Worm (Caenorhabditis elegans) whole organism, mixed stage, embryonic: ENCODE data around the gene F54G2.1.

Experiments
- blmp-1 ChIP-seq: fragments of 150-350 bp; optimal IDR thresholded peaks from 2 replicates; lab custom pipeline; 2014; ENCODE audit warnings: missing biosample characterization, missing genetic modification characterization
- ceh-43 ChIP-seq: fragments of 200-800 bp; sonication (Bioruptor generic); optimal IDR thresholded peaks from 2 replicates; lab custom pipeline; 2018; ENCODE audit warnings: mild to moderate bottlenecking, missing genetic modification characterization, moderate library complexity, missing compliant biosample characterization
- elt-1 ChIP-seq: sonication (generic microtip); optimal IDR thresholded peaks from 2 replicates; lab custom pipeline; 2017; ENCODE audit warnings: missing genetic modification characterization, mild to moderate bottlenecking, missing compliant biosample characterization, antibody characterized with exemption, moderate library complexity, borderline replicate concordance; ENCODE audit not compliant: insufficient read depth
- elt-3 ChIP-seq: fragments of 150-350 bp; optimal IDR thresholded peaks from 2 replicates; lab custom pipeline; 2014; ENCODE audit warnings: missing biosample characterization, missing genetic modification characterization
- lin-13 ChIP-seq: fragments of 150-350 bp; optimal IDR thresholded peaks from 2 replicates; lab custom pipeline; 2014; ENCODE audit warnings: missing biosample characterization, missing genetic modification characterization
- mep-1 ChIP-seq: fragments of 150-350 bp; optimal IDR thresholded peaks from 2 replicates; lab custom pipeline; 2017; ENCODE audit warnings: missing biosample characterization, missing genetic modification reagents, missing genetic modification characterization, inconsistent platforms
- nhr-237 ChIP-seq: fragments of 150-350 bp; optimal IDR thresholded peaks from 2 replicates; lab custom pipeline; 2014; ENCODE audit warnings: missing biosample characterization, missing genetic modification characterization
- nhr-76 ChIP-seq: sonication (generic microtip); optimal IDR thresholded peaks from 2 replicates; lab custom pipeline; 2017; ENCODE audit warnings: missing biosample characterization, missing genetic modification characterization
- pha-4 ChIP-seq: fragments of 150-350 bp; optimal IDR thresholded peaks from 2 replicates; lab custom pipeline; 2018; ENCODE audit warnings: missing biosample characterization, missing genetic modification reagents, missing genetic modification characterization
- snpc-4 ChIP-seq: fragments of 150-350 bp; optimal IDR thresholded peaks from 2 replicates; lab custom pipeline; 2014; ENCODE audit warnings: missing biosample characterization, missing genetic modification characterization
- unc-62 ChIP-seq: fragments of 150-350 bp; optimal IDR thresholded peaks from 2 replicates; lab custom pipeline; 2014; ENCODE audit warnings: missing biosample characterization, missing genetic modification reagents, missing genetic modification characterization
- ztf-11 ChIP-seq: fragments of 150-350 bp; optimal IDR thresholded peaks from 2 replicates; lab custom pipeline; 2014; ENCODE audit warnings: missing biosample characterization, missing genetic modification characterization

DNA sequence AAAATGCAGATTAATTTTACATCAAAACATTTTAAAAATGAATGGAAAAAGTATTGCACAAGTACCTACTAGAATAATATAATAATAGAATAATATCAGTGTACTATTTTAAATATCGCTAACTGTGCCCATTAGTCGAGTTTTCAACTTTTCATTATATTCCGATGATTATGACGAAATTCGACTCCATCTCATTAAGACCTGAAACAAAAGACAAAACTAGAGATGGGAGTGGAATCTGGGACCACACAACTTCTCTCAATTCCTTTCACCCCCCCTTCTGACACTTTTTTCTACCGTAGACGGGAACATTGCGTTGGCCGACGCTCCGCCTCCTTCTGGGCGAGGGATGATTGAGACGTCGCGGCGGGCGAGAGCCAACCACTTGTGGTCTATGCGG is 9.1 kb upstream of the F54G2.1 start, which contains the start of gene ser-7:
- TF ChIP-seq unc-62 (GFP tag; lab: Kevin White, UChicago) (no peak), mep-1 (no peak), elt-3 (tag; lab: Kevin White, UChicago) (no peak), ceh-43 (GFP tag; lab: Kevin White, UChicago) (no peak), lin-13 (no peak), elt-1 (tag; lab: Kevin White, UChicago) (no peak), blmp-1 (tag; lab: Kevin White, UChicago) (no peak), nhr-237 (tag; lab: Kevin White, UChicago) (no peak), nhr-76 (tag; lab: Kevin White, UChicago) (no peak), snpc-4 (tag; lab: Kevin White, UChicago) (no peak), pha-4 (tag; lab: Kevin White, UChicago) (no peak), ztf-11 (tag; lab: Kevin White, UChicago) (no peak)
